Worm (Caenorhabditis elegans): ENCODE measurements around the gene men-1.

Gene men-1

DNA sequence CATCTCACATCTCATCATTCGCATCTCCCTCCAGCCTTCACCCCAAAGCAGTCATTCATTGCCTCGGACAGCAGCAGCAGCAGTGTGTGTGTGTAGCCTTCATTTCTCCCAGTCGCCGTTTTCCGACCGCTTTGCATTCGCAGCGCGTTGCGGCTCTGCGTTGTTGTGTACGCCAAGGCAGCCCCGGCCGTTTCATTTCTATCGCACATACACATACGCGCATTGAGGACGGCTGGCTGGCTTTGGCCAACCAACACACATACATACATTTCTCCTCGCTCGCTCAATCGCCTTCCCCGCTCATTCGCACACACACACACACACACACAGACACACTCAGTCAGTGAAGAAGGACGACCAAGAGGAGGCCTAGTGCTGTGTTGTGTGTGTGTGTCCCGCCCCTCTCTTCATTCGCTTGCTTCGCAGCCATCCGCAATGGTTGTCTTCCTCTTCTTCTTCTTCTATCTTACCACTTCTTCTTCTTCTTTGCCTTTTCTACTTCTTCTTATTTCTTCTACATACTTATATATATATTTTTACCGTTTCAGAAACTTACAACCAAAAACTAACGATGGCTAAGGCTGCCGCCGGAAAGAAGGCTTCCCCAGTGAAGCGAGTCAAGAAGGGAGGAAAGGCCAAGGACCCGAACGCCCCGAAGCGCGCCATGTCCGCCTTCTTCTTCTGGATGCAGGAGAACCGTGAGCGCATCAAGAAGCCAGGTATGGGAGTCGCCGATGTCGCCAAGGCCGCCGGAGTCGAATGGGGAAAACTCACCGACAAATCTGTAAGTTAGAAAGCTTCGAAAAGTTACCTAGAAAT, 16.4 kb upstream of the men-1 start, which contains the start of gene hmg-1.1 (continued):
- TF ChIP-seq arid-1 (GFP tag; conservative IDR thresholded peaks at IDR 0.05): peak; percentile 35; the same call in 1 of the 2 replicates
- TF ChIP-seq mdl-1 (tag; optimal IDR thresholded peaks at IDR 0.05): peak in 1 of 2 experiments; percentile 81
- TF ChIP-seq madf-9 (GFP tag; conservative IDR thresholded peaks at IDR 0.05): peak; percentile 40; the same call in 1 of the 2 replicates
- TF ChIP-seq lin-38 (GFP tag; IDR thresholded peaks at IDR 0.05): peak; percentile 57; the same call in 1 of the 2 replicates
- TF ChIP-seq skn-1 (tag; optimal IDR thresholded peaks at IDR 0.05): no peak
- peak in 1 of 2 experiments; percentile 99 for TF ChIP-seq unc-62 (GFP tag; optimal IDR thresholded peaks at IDR 0.05 in 1 of 2)
- TF ChIP-seq unc-62 (tag; optimal IDR thresholded peaks at IDR 0.05): no peak
- peak; percentile 42 for TF ChIP-seq duxl-1 (tag; optimal IDR thresholded peaks at IDR 0.05; ENCODE audit: poor library complexity)
- no peak for TF ChIP-seq ceh-82 (tag; optimal IDR thresholded peaks at IDR 0.05)
- peak; percentile 95 for TF ChIP-seq lin-13 (GFP tag; optimal IDR thresholded peaks at IDR 0.05)
- TF ChIP-seq mxl-3 (GFP tag; optimal IDR thresholded peaks at IDR 0.05): peak; percentile 91
- no peak for TF ChIP-seq Y5F2A.4 (GFP tag; optimal IDR thresholded peaks at IDR 0.05)
- peak; percentile 94 for TF ChIP-seq mep-1 (tag; optimal IDR thresholded peaks at IDR 0.05)
- TF ChIP-seq mes-2 (tag; optimal IDR thresholded peaks at IDR 0.05; ENCODE audit: poor library complexity, severe bottlenecking): peak; percentile 44
- TF ChIP-seq hlh-30 (tag; optimal IDR thresholded peaks at IDR 0.05; ENCODE audit: insufficient read depth): peak; percentile 34
- TF ChIP-seq nhr-25 (tag; optimal IDR thresholded peaks at IDR 0.05; ENCODE audit: borderline replicate concordance, insufficient read depth): peak; percentile 78
- TF ChIP-seq F44E2.7 (GFP tag; IDR thresholded peaks at IDR 0.05): no peak
- peak; percentile 55; the same call in 1 of the 2 replicates for TF ChIP-seq ceh-20 (GFP tag; IDR thresholded peaks at IDR 0.05)
- TF ChIP-seq F49E8.2 (tag; optimal IDR thresholded peaks at IDR 0.05; ENCODE audit: borderline replicate concordance): no peak
- TF ChIP-seq dve-1 (tag; optimal IDR thresholded peaks at IDR 0.05; ENCODE audit: insufficient read depth): peak; percentile 87
- peak; percentile 94 for TF ChIP-seq nhr-77 (tag; optimal IDR thresholded peaks at IDR 0.05)
- TF ChIP-seq rbr-2 (tag; optimal IDR thresholded peaks at IDR 0.05): peak; percentile 89
- TF ChIP-seq dmd-6 (GFP tag; IDR thresholded peaks at IDR 0.05): peak; percentile 71
- no peak for TF ChIP-seq saeg-2 (GFP tag; IDR thresholded peaks at IDR 0.05)
- no peak for TF ChIP-seq dmd-9 (GFP tag; IDR thresholded peaks at IDR 0.05)
- 0 out of 2 replicates have a peak, but pooled peaks have one; percentile 31 for TF ChIP-seq zfp-3 (GFP tag; conservative IDR thresholded peaks at IDR 0.05)
- TF ChIP-seq nhr-237 (tag; optimal IDR thresholded peaks at IDR 0.05): no peak
- TF ChIP-seq gei-8 (GFP tag; optimal IDR thresholded peaks at IDR 0.05): no peak
- TF ChIP-seq unc-39 (tag; optimal IDR thresholded peaks at IDR 0.05): no peak
- peak; percentile 56 to 89 for TF ChIP-seq hif-1 (tag; optimal IDR thresholded peaks at IDR 0.05)
- TF ChIP-seq ztf-7 (tag; optimal IDR thresholded peaks at IDR 0.05): peak; percentile 21
- peak; percentile 83 for TF ChIP-seq nhr-28 (tag; optimal IDR thresholded peaks at IDR 0.05)
- no peak for TF ChIP-seq Y48G9A.11 (GFP tag; IDR thresholded peaks at IDR 0.05)
- TF ChIP-seq mdt-29 (GFP tag; IDR thresholded peaks at IDR 0.05): peak; percentile 30; the same call in 1 of the 2 replicates
- TF ChIP-seq T26A8.4 (GFP tag; IDR thresholded peaks at IDR 0.05): peak; percentile 62; the same call in 1 of the 2 replicates
- TF ChIP-seq ctbp-1 (GFP tag; IDR thresholded peaks at IDR 0.05): peak; percentile 83
- TF ChIP-seq fkh-10 (GFP tag; optimal IDR thresholded peaks at IDR 0.05): peak; percentile 25
- TF ChIP-seq lin-15B (tag; optimal IDR thresholded peaks at IDR 0.05): no peak
- TF ChIP-seq aha-1 (tag): peak; percentile 99
- TF ChIP-seq dmd-8 (GFP tag; IDR thresholded peaks at IDR 0.05): 0 out of 2 replicates have a peak, but pooled peaks have one; percentile 59
- peak; percentile 51 for TF ChIP-seq jun-1 (tag; optimal IDR thresholded peaks at IDR 0.05)
